Fruit fly (Drosophila melanogaster): Measurements from ENCODE around the gene CG8010.

Gene CG8010

DNA sequence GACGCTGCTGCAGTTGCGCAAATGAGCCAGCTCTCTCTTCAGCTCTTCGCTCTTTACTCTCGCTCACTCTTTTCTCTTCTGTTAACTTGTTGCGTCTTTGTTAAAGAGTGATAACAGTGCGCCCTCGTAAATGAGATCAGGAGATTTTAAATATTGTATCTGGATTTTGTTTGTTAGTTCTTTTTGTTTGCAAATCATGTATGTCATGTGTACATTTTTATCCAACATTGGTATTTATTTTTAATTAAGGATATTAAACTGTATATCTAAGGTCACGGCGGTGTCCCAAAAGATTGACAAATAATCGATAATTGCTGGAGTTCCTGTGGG, 30.1 kb upstream of the CG8010 start (continued):
- TF ChIP-seq Ets96B (tag; optimal IDR thresholded peaks at IDR 0.05) (peak; percentile 51), CG6163 (GFP tag; IDR thresholded peaks at IDR 0.05) (peak; percentile 63; the same call in 1 of the 3 replicates), pdm3 (GFP tag; optimal IDR thresholded peaks at IDR 0.05) (peak; percentile 69), CG31627 (GFP tag; optimal IDR thresholded peaks at IDR 0.05) (peak; percentile 57), Eip75B (GFP tag; optimal IDR thresholded peaks at IDR 0.05) (peak; percentile 38), topi (GFP tag; optimal IDR thresholded peaks at IDR 0.05) (peak; percentile 66), Sox14 (GFP tag; optimal IDR thresholded peaks at IDR 0.05) (peak; percentile 25), CG4318 (GFP tag; optimal IDR thresholded peaks at IDR 0.05) (peak; percentile 16), dac (GFP tag; optimal IDR thresholded peaks at IDR 0.05) (no peak), Gug (GFP tag; IDR thresholded peaks at IDR 0.05) (peak; percentile 21; the same call in 1 of the 2 replicates), CG7368 (GFP tag; optimal IDR thresholded peaks at IDR 0.05) (peak; percentile 40), Eip78C (GFP tag) (peak; percentile 90), CG8119 (GFP tag; IDR thresholded peaks at IDR 0.05) (peak; percentile 67), CG32006 (GFP tag; optimal IDR thresholded peaks at IDR 0.05) (peak; percentile 23), cyc (GFP tag; optimal IDR thresholded peaks at IDR 0.05) (peak; percentile 59), CG8319 (GFP tag; optimal IDR thresholded peaks at IDR 0.05) (no peak), lz (GFP tag; optimal IDR thresholded peaks at IDR 0.05) (peak; percentile 63), CG11294 (GFP tag; IDR thresholded peaks at IDR 0.05) (peak; percentile 30; the same call in 1 of the 2 replicates), salr (GFP tag; optimal IDR thresholded peaks at IDR 0.05) (no peak), CG16779 (tag; optimal IDR thresholded peaks at IDR 0.05) (no peak), Hr4 (GFP tag; optimal IDR thresholded peaks at IDR 0.05) (peak; percentile 64), achi (GFP tag; optimal IDR thresholded peaks at IDR 0.05) (peak; percentile 53), Sox102F (GFP tag; optimal IDR thresholded peaks at IDR 0.05) (peak; percentile 74)

DNA sequence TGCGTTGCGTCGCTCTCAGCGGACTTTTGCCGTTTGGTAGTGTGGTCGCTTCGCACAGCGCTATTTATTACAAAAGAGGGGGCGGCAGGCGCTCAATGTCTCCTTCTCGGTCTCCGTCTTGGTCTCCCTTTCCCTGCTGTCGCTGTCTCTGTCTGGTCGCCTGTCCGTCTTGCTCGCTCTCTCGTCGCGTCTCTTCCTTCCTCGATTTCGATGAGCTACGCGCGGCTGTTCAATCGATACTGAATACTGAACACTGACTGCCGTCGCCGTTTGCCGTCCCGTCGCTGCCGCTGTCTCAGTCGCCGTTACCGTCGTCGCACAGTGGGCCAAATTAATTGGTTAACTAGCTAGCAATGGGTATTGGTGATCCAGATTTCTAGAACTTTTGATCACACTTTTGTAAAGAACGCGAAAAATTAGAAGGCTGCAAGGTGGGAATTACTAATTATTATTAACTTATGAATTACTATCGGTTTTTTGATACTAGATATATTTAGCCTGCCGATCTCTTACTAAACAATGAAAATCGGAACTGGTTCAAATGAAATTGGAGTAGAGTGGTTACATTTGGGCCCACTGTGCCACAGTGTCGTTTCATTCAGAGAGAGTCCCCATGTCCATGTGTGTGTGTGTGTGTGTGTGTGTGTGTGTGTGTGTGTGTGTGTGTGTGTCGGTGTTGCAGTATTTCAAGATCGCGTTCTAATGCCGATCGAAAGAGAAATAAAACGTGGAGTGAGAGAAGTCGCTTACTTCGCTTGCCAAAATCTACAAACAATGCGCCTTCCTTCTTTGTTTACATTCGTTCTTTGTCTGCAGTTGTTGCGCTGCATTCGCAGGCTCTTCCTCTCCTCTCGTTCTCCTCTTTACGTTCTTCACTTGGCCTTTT, 29.4 kb upstream of the CG8010 start, which contains the start of gene CG8034:
TSS of gene CG8034 (minus strand) at position 264 of the 886 bp plus-strand sequence.
- TF ChIP-seq Eip93F (GFP tag; optimal IDR thresholded peaks at IDR 0.05) (peak; percentile 93), CG11762 (GFP tag; optimal IDR thresholded peaks at IDR 0.05; ENCODE audit: insufficient read depth) (peak; percentile 97), Smox (GFP tag; optimal IDR thresholded peaks at IDR 0.05) (peak; percentile 98), net (GFP tag; optimal IDR thresholded peaks at IDR 0.05) (peak; percentile 98), Sox102F (GFP tag; optimal IDR thresholded peaks at IDR 0.05) (peak; percentile 98), CG9139 (GFP tag; optimal IDR thresholded peaks at IDR 0.05) (peak; percentile 95), eg (GFP tag; IDR thresholded peaks at IDR 0.05) (peak; percentile 95), CG6792 (GFP tag; optimal IDR thresholded peaks at IDR 0.05) (peak; percentile 98), Eip78C (GFP tag) (peak; percentile 100), Lpt (GFP tag; optimal IDR thresholded peaks at IDR 0.05) (peak; percentile 98), CG6808 (GFP tag; optimal IDR thresholded peaks at IDR 0.05) (peak; percentile 97), CG8632 (GFP tag; optimal IDR thresholded peaks at IDR 0.05) (peak; percentile 98), Ets96B (tag; optimal IDR thresholded peaks at IDR 0.05) (peak; percentile 97), CG7368 (GFP tag; optimal IDR thresholded peaks at IDR 0.05) (peak; percentile 97), salr (GFP tag; optimal IDR thresholded peaks at IDR 0.05) (peak; percentile 94 to 98), CG8119 (GFP tag; IDR thresholded peaks at IDR 0.05) (peak; percentile 98), CG34406 (GFP tag; optimal IDR thresholded peaks at IDR 0.05) (peak; percentile 97), CG10669 (GFP tag; optimal IDR thresholded peaks at IDR 0.05) (peak; percentile 99), fd59A (GFP tag; optimal IDR thresholded peaks at IDR 0.05) (peak; percentile 98), CG8319 (GFP tag; optimal IDR thresholded peaks at IDR 0.05) (peak; percentile 97), CG6276 (GFP tag; optimal IDR thresholded peaks at IDR 0.05) (peak; percentile 98), Eip75B (GFP tag; optimal IDR thresholded peaks at IDR 0.05) (peak; percentile 99), Hr39 (GFP tag; optimal IDR thresholded peaks at IDR 0.05) (peak; percentile 97), Ets21C (GFP tag; optimal IDR thresholded peaks at IDR 0.05) (peak; percentile 96), fd85E (GFP tag; optimal IDR thresholded peaks at IDR 0.05) (peak; percentile 83), CG6854 (GFP tag; optimal IDR thresholded peaks at IDR 0.05) (peak; percentile 96), Blimp-1 (GFP tag; optimal IDR thresholded peaks at IDR 0.05) (peak; percentile 91), topi (GFP tag; optimal IDR thresholded peaks at IDR 0.05) (peak; percentile 99), CG10631 (GFP tag; optimal IDR thresholded peaks at IDR 0.05) (peak; percentile 98), Sox15 (GFP tag; optimal IDR thresholded peaks at IDR 0.05) (peak; percentile 97), cyc (GFP tag; optimal IDR thresholded peaks at IDR 0.05) (peak; percentile 97), Gug (GFP tag; IDR thresholded peaks at IDR 0.05) (peak; percentile 95), lz (GFP tag; optimal IDR thresholded peaks at IDR 0.05) (peak; percentile 99), ss (GFP tag; optimal IDR thresholded peaks at IDR 0.05) (peak; percentile 96 to 98), CG32006 (GFP tag; optimal IDR thresholded peaks at IDR 0.05) (peak; percentile 99), dac (GFP tag; optimal IDR thresholded peaks at IDR 0.05) (peak; percentile 99), CG4318 (GFP tag; optimal IDR thresholded peaks at IDR 0.05) (peak; percentile 98), CG6163 (GFP tag; IDR thresholded peaks at IDR 0.05) (peak; percentile 97)

Data from whole organism, prepupa.